Fruit fly (Drosophila melanogaster) whole organism, embryonic: ENCODE measurements around the gene Jhbp13.

ENCODE experiments used
- Adf1 ChIP-seq: fragments of 200-800 bp; sonication (Bioruptor generic); IDR thresholded peaks from 2 replicates; pipeline ENCODE4 v1.3.6; 2022; ENCODE audit warnings: missing biosample characterization, missing genetic modification characterization
- BEAF-32 ChIP-seq: fragments of 200-800 bp; sonication (Bioruptor generic); optimal IDR thresholded peaks from 3 replicates; lab custom pipeline; 2017; ENCODE audit warnings: missing biosample characterization, missing genetic modification characterization, mild to moderate bottlenecking, moderate library complexity, missing genetic modification reagents
- CG1024 ChIP-seq: fragments of 200-800 bp; sonication (Bioruptor generic); IDR thresholded peaks from 2 replicates; pipeline ENCODE4 v1.3.6; 2022; ENCODE audit warnings: missing biosample characterization, missing genetic modification characterization
- CG10366 ChIP-seq: fragments of 200-800 bp; sonication (Bioruptor generic); IDR thresholded peaks from 2 replicates; pipeline ENCODE4 v1.3.6; 2022; ENCODE audit warnings: missing biosample characterization, missing genetic modification characterization
- CG11456 ChIP-seq: fragments of 200-800 bp; sonication (Bioruptor generic); IDR thresholded peaks from 3 replicates; pipeline ENCODE4 v1.3.6; 2022; ENCODE audit warnings: missing biosample characterization, missing genetic modification characterization
- CG14050 ChIP-seq: fragments of 200-800 bp; sonication (Bioruptor generic); IDR thresholded peaks from 3 replicates; pipeline ENCODE4 v1.3.6; 2022; ENCODE audit warnings: missing biosample characterization, missing genetic modification characterization
- CG18011 ChIP-seq: fragments of 200-800 bp; sonication (Bioruptor generic); optimal IDR thresholded peaks from 2 replicates; lab custom pipeline; 2017; ENCODE audit warnings: missing biosample characterization, missing genetic modification characterization, mild to moderate bottlenecking, moderate library complexity, missing genotype
- CG2129 ChIP-seq: fragments of 200-800 bp; sonication (Bioruptor generic); IDR thresholded peaks from 2 replicates; pipeline ENCODE4 v1.3.6; 2022; ENCODE audit warnings: missing biosample characterization, missing genetic modification characterization; ENCODE audit not compliant: partially characterized antibody
- CG2678 ChIP-seq: fragments of 200-800 bp; sonication (Bioruptor generic); optimal IDR thresholded peaks from 3 replicates; lab custom pipeline; 2019; ENCODE audit warnings: missing biosample characterization, mild to moderate bottlenecking, missing genetic modification characterization, moderate library complexity
- CG33557 ChIP-seq: fragments of 200-800 bp; sonication (Bioruptor generic); optimal IDR thresholded peaks from 2 replicates; lab custom pipeline; 2019; ENCODE audit warnings: missing biosample characterization, mild to moderate bottlenecking, missing genetic modification characterization, moderate library complexity
- CG34224 ChIP-seq: fragments of 200-800 bp; sonication (Bioruptor generic); IDR thresholded peaks from 3 replicates; pipeline ENCODE4 v1.3.6; 2022; ENCODE audit warnings: missing biosample characterization, missing genetic modification characterization; ENCODE audit not compliant: partially characterized antibody
- CG3847 ChIP-seq: fragments of 200-800 bp; sonication (Bioruptor generic); IDR thresholded peaks from 2 replicates; pipeline ENCODE4 v1.3.6; 2022; ENCODE audit warnings: missing biosample characterization, missing genetic modification characterization
- CG7963 ChIP-seq: fragments of 200-800 bp; sonication (Bioruptor generic); IDR thresholded peaks from 3 replicates; pipeline ENCODE4 v1.3.6; 2022; ENCODE audit warnings: missing biosample characterization, missing genetic modification characterization; ENCODE audit not compliant: partially characterized antibody
- D ChIP-seq, 2 experiments: fragments of 200-800 bp in 1 of 2; fragments of >200 bp in 1 of 2; sonication (Bioruptor generic) in 1 of 2; optimal IDR thresholded peaks; 2 replicates in 1 of 2; 3 replicates in 1 of 2; lab custom pipeline; 2017; ENCODE audit warnings: mild to moderate bottlenecking in 1 of 2, missing biosample characterization in 1 of 2, missing genetic modification characterization in 1 of 2, missing genetic modification reagents in 1 of 2
- Dek ChIP-seq: fragments of 200-800 bp; sonication (Bioruptor generic); optimal IDR thresholded peaks from 3 replicates; lab custom pipeline; 2019; ENCODE audit warnings: missing biosample characterization, mild to moderate bottlenecking, missing genetic modification characterization, moderate library complexity
- Dp ChIP-seq: fragments of 200-800 bp; sonication (Bioruptor generic); optimal IDR thresholded peaks from 2 replicates; lab custom pipeline; 2018; ENCODE audit warnings: missing biosample characterization, mild to moderate bottlenecking, missing genetic modification characterization, moderate library complexity
- GATAe ChIP-seq: fragments of 200-800 bp; sonication (Bioruptor generic); conservative IDR thresholded peaks from 2 replicates; pipeline ENCODE4 v1.3.6; 2022; ENCODE audit warnings: missing biosample characterization, missing genetic modification characterization
- Gug ChIP-seq: fragments of 200-800 bp; sonication (Bioruptor generic); IDR thresholded peaks from 4 replicates; pipeline ENCODE4 v1.3.6; 2022; ENCODE audit warnings: missing biosample characterization, missing genetic modification characterization
- H15 ChIP-seq: fragments of 200-800 bp; sonication (Bioruptor generic); IDR thresholded peaks from 3 replicates; pipeline ENCODE4 v1.3.6; 2022; ENCODE audit warnings: missing biosample characterization, missing genetic modification characterization
- HLH3B ChIP-seq: fragments of 200-800 bp; sonication (Bioruptor generic); IDR thresholded peaks from 2 replicates; pipeline ENCODE4 v1.3.6; 2022; ENCODE audit warnings: missing biosample characterization, missing genetic modification characterization
- HLH54F ChIP-seq: fragments of 200-800 bp; sonication (Bioruptor generic); optimal IDR thresholded peaks from 3 replicates; lab custom pipeline; 2016; ENCODE audit warnings: missing biosample characterization, missing genetic modification characterization
- Hr39 ChIP-seq: fragments of >200 bp; optimal IDR thresholded peaks from 2 replicates; lab custom pipeline; 2017
- Kr ChIP-seq: fragments of 200-800 bp; sonication (Bioruptor generic); optimal IDR thresholded peaks from 2 replicates; lab custom pipeline; 2017; ENCODE audit warnings: missing biosample characterization, mild to moderate bottlenecking, missing genetic modification characterization
- Meics ChIP-seq: fragments of 200-800 bp; sonication (Bioruptor generic); optimal IDR thresholded peaks from 2 replicates; lab custom pipeline; 2017; ENCODE audit warnings: missing biosample characterization, mild to moderate bottlenecking, missing genetic modification characterization
- NFAT ChIP-seq: fragments of 200-800 bp; sonication (Bioruptor generic); IDR thresholded peaks from 2 replicates; pipeline ENCODE4 v1.3.6; 2022; ENCODE audit warnings: missing biosample characterization, missing genetic modification characterization
- Scr ChIP-seq: fragments of 200-800 bp; sonication (Bioruptor generic); IDR thresholded peaks from 2 replicates; pipeline ENCODE4 v1.3.6; 2022; ENCODE audit warnings: missing biosample characterization, missing genetic modification characterization; ENCODE audit not compliant: partially characterized antibody
- Six4 ChIP-seq: fragments of 200-800 bp; sonication (Bioruptor generic); optimal IDR thresholded peaks from 2 replicates; lab custom pipeline; 2016; ENCODE audit warnings: missing biosample characterization, missing genetic modification characterization
- Stat92E ChIP-seq, 3 experiments: fragments of >200 bp in 2 of 3; fragments of 200-800 bp in 1 of 3; sonication (Bioruptor generic) in 1 of 3; optimal IDR thresholded peaks; 2 replicates each; lab custom pipeline; 2017 to 2019; ENCODE audit warnings: missing biosample characterization in 3 of 3, missing genetic modification characterization in 3 of 3, mild to moderate bottlenecking in 1 of 3, moderate library complexity in 1 of 3
- Usf ChIP-seq: fragments of 200-800 bp; sonication (Bioruptor generic); optimal IDR thresholded peaks from 2 replicates; lab custom pipeline; 2017; ENCODE audit warnings: missing genotype, missing biosample characterization, missing genetic modification characterization
- Xbp1 ChIP-seq: fragments of 200-800 bp; sonication (Bioruptor generic); optimal IDR thresholded peaks from 3 replicates; lab custom pipeline; 2016; ENCODE audit warnings: missing biosample characterization, mild to moderate bottlenecking, missing genetic modification characterization
- chn ChIP-seq: fragments of 200-800 bp; sonication (Bioruptor generic); optimal IDR thresholded peaks from 2 replicates; lab custom pipeline; 2016; ENCODE audit warnings: missing biosample characterization, missing genetic modification characterization
- ci ChIP-seq: fragments of 200-800 bp; sonication (Bioruptor generic); IDR thresholded peaks from 3 replicates; pipeline ENCODE4 v1.3.6; 2022; ENCODE audit warnings: missing biosample characterization, missing genetic modification characterization
- crol ChIP-seq: fragments of 200-800 bp; sonication (Bioruptor generic); IDR thresholded peaks from 2 replicates; pipeline ENCODE4 v1.3.6; 2022; ENCODE audit warnings: missing biosample characterization, missing genetic modification characterization
- disco-r ChIP-seq: fragments of 200-800 bp; sonication (Bioruptor generic); optimal IDR thresholded peaks from 2 replicates; lab custom pipeline; 2016; ENCODE audit warnings: missing biosample characterization, missing genetic modification characterization
- esg ChIP-seq: fragments of 200-800 bp; sonication (Bioruptor generic); conservative IDR thresholded peaks from 2 replicates; pipeline ENCODE4 v1.3.6; 2022; ENCODE audit warnings: missing biosample characterization, missing genetic modification characterization
- ewg ChIP-seq: fragments of 200-800 bp; sonication (Bioruptor generic); optimal IDR thresholded peaks from 3 replicates; lab custom pipeline; 2017; ENCODE audit warnings: mild to moderate bottlenecking, missing biosample characterization, missing genetic modification reagents, missing genetic modification characterization
- fu2 ChIP-seq: fragments of 200-800 bp; sonication (Bioruptor generic); optimal IDR thresholded peaks from 2 replicates; lab custom pipeline; 2016; ENCODE audit warnings: missing biosample characterization, missing genetic modification characterization
- gt ChIP-seq: fragments of 200-800 bp; sonication (Bioruptor generic); IDR thresholded peaks from 2 replicates; pipeline ENCODE4 v1.3.6; 2022; ENCODE audit warnings: missing biosample characterization, missing genetic modification characterization
- kni ChIP-seq: fragments of 200-800 bp; sonication (Bioruptor generic); optimal IDR thresholded peaks from 3 replicates; lab custom pipeline; 2017; ENCODE audit warnings: mild to moderate bottlenecking, missing biosample characterization, missing genetic modification reagents, missing genetic modification characterization
- luna ChIP-seq: fragments of 200-800 bp; sonication (Bioruptor generic); optimal IDR thresholded peaks from 2 replicates; lab custom pipeline; 2016; ENCODE audit warnings: missing biosample characterization, missing genetic modification characterization
- prd ChIP-seq, 3 experiments: fragments of >200 bp in 2 of 3; fragments of 200-800 bp in 1 of 3; sonication (Bioruptor generic) in 1 of 3; optimal IDR thresholded peaks in 2 of 3; IDR thresholded peaks in 1 of 3; 2 replicates in 2 of 3; 3 replicates in 1 of 3; pipeline versions ENCODE4 v1.3.6 to Lab custom; 2017 to 2022; ENCODE audit warnings: missing biosample characterization in 1 of 3, missing genetic modification characterization in 1 of 3
- pzg ChIP-seq: fragments of 200-800 bp; sonication (Bioruptor generic); optimal IDR thresholded peaks from 3 replicates; lab custom pipeline; 2018; ENCODE audit warnings: missing biosample characterization, mild to moderate bottlenecking, missing genetic modification characterization, moderate library complexity
- sc ChIP-seq, 3 experiments: fragments of >200 bp in 2 of 3; fragments of 200-800 bp in 1 of 3; sonication (Bioruptor generic) in 1 of 3; optimal IDR thresholded peaks; 2 replicates in 2 of 3; 3 replicates in 1 of 3; lab custom pipeline; 2017; ENCODE audit warnings: mild to moderate bottlenecking in 1 of 3, missing biosample characterization in 1 of 3, missing genetic modification characterization in 1 of 3, missing genetic modification reagents in 1 of 3
- sim ChIP-seq: fragments of 200-800 bp; sonication (Bioruptor generic); IDR thresholded peaks from 2 replicates; pipeline ENCODE4 v1.3.6; 2022; ENCODE audit warnings: missing biosample characterization, missing genetic modification characterization
- ssp ChIP-seq: fragments of 200-800 bp; sonication (Bioruptor generic); IDR thresholded peaks from 2 replicates; pipeline ENCODE4 v1.3.6; 2022; ENCODE audit warnings: missing biosample characterization, missing genetic modification characterization
- tna ChIP-seq: fragments of 200-800 bp; sonication (Bioruptor generic); IDR thresholded peaks from 2 replicates; pipeline ENCODE4 v1.3.6; 2022; ENCODE audit warnings: missing biosample characterization, missing genetic modification characterization; ENCODE audit not compliant: partially characterized antibody
- trem ChIP-seq: fragments of 200-800 bp; optimal IDR thresholded peaks from 3 replicates; lab custom pipeline; 2019; ENCODE audit warnings: missing biosample characterization, mild to moderate bottlenecking, missing genetic modification characterization, moderate library complexity

Jhbp13 gene

dm6 chr2L:13290276-13291065 is 50.7 kb downstream of the Jhbp13 start (continued):
- TF ChIP-seq pzg (GFP tag; lab: Kevin White, UChicago) (no peak), CG14050 (peak; percentile 37; the same call in 1 of the 3 replicates), gt (GFP tag; lab: Robert Waterston, UW) (no peak), trem (no peak), disco-r (GFP tag; lab: Kevin White, UChicago) (peak; percentile 65), chn (no peak), CG2129 (GFP tag; lab: Robert Waterston, UW) (no peak), CG7963 (GFP tag; lab: Robert Waterston, UW) (no peak), Dek (tag; lab: Kevin White, UChicago) (peak; percentile 80), CG1024 (GFP tag; lab: Robert Waterston, UW) (peak; percentile 35; the same call in 1 of the 2 replicates), Scr (GFP tag; lab: Robert Waterston, UW) (peak; percentile 50), Meics (GFP tag; lab: Kevin White, UChicago) (peak; percentile 86), GATAe (peak; percentile 65), CG10366 (GFP tag; lab: Robert Waterston, UW) (peak; percentile 55), CG11456 (GFP tag; lab: Robert Waterston, UW) (no peak), ssp (no peak), tna (GFP tag; lab: Robert Waterston, UW) (peak; percentile 47; the same call in 1 of the 2 replicates), CG18011 (GFP tag; lab: Kevin White, UChicago) (peak; percentile 50), fu2 (no peak), CG2678 (tag; lab: Kevin White, UChicago) (peak; percentile 92), sc (optimal IDR thresholded peaks at IDR 0.05; lab: Kevin White, UChicago) (no peak), sc (GFP tag; optimal IDR thresholded peaks at IDR 0.05; lab: Kevin White, UChicago) (peak; percentile 54), Kr (peak; percentile 18), Stat92E (GFP tag; optimal IDR thresholded peaks at IDR 0.05; lab: Kevin White, UChicago) (no peak), H15 (GFP tag; lab: Robert Waterston, UW) (no peak), D (optimal IDR thresholded peaks at IDR 0.05; lab: Kevin White, UChicago) (no peak), D (GFP tag; optimal IDR thresholded peaks at IDR 0.05; lab: Kevin White, UChicago) (peak; percentile 51), Hr39 (lab: Kevin White, UChicago) (no peak), ewg (GFP tag; lab: Kevin White, UChicago) (peak; percentile 47), Gug (GFP tag; lab: Robert Waterston, UW) (no peak), Usf (GFP tag; lab: Kevin White, UChicago) (no peak), HLH3B (peak; percentile 53; the same call in 1 of the 2 replicates), NFAT (GFP tag; lab: Robert Waterston, UW) (0 out of 2 replicates have a peak, but pooled peaks have one; percentile 29), CG33557 (GFP tag; lab: Kevin White, UChicago) (peak; percentile 39), prd (optimal IDR thresholded peaks at IDR 0.05; lab: Kevin White, UChicago) (no peak), prd (GFP tag; IDR thresholded peaks at IDR 0.05; lab: Robert Waterston, UW) (peak; percentile 24; the same call in 1 of the 3 replicates), Adf1 (GFP tag; lab: Robert Waterston, UW) (peak; percentile 100), ci (GFP tag; lab: Robert Waterston, UW) (peak; percentile 88), Dp (peak; percentile 13), esg (no peak), HLH54F (GFP tag; lab: Kevin White, UChicago) (peak; percentile 27), Six4 (no peak), CG34224 (GFP tag; lab: Robert Waterston, UW) (peak; percentile 66), sim (peak; percentile 75; the same call in 1 of the 2 replicates), kni (GFP tag; lab: Kevin White, UChicago) (no peak), luna (GFP tag; lab: Kevin White, UChicago) (no peak), Xbp1 (GFP tag; lab: Kevin White, UChicago) (peak; percentile 10), CG3847 (GFP tag; lab: Robert Waterston, UW) (no peak), BEAF-32 (GFP tag; lab: Kevin White, UChicago) (no peak), crol (GFP tag; lab: Robert Waterston, UW) (peak; percentile 84)
